Fruit fly (Drosophila melanogaster): ENCODE results near the gene Zmynd8.

DNA sequence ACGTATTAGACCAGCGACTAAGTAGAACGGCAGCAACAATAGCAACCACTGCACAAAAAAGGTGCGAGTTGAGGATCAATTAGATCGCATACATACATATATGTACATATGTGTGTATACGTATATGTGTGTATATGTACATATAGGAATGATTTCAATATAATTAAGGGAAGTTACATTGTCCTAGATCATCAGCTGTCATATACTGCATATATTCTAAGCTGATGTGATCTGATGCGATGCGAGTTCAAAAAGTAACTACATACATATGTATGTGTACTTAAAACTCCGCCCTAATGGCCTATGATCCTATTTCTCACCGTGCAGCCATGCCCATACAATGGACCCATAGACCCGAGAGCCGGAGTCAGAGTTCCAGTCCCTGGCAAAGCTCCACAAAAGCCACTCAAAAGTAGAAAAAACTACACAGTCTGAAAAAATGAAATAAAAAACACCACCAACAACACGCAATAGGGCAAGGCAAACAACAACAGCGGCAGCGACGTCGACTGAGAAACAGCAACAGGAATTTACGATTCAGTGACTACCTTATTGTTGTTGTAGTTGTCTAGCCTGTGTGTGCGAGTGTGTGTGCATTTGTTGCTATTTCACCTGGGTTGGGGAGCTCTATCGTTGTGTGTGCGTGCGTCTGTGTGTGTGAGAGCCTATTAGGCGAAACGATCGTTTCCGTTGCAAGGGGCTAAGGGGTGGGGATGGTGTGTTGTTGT lies 54.1 kb downstream of the Zmynd8 start:
- TF ChIP-seq psq (GFP tag; optimal IDR thresholded peaks at IDR 0.05) = no peak
- no peak for TF ChIP-seq sens-2 (GFP tag; IDR thresholded peaks at IDR 0.05)
- TF ChIP-seq Jarid2 (GFP tag; optimal IDR thresholded peaks at IDR 0.05) = peak; percentile 6

All from whole organism, embryonic.